Fruit fly (Drosophila melanogaster) whole organism, embryonic: Measurements from ENCODE around the gene Pxd.

ENCODE experiments used
- Ada2b ChIP-seq: fragments of 200-800 bp; sonication (Bioruptor generic); IDR thresholded peaks from 2 replicates; pipeline ENCODE4 v1.3.6; 2022; ENCODE audit warnings: missing biosample characterization, missing genetic modification characterization
- Asciz ChIP-seq: fragments of 200-800 bp; sonication (Bioruptor generic); optimal IDR thresholded peaks from 2 replicates; lab custom pipeline; 2017; ENCODE audit warnings: missing biosample characterization, mild to moderate bottlenecking, missing genetic modification characterization, missing genetic modification reagents
- CG13296 ChIP-seq: fragments of 200-800 bp; sonication (Bioruptor generic); optimal IDR thresholded peaks from 3 replicates; lab custom pipeline; 2018; ENCODE audit warnings: missing biosample characterization, mild to moderate bottlenecking, missing genetic modification characterization
- CG17186 ChIP-seq: fragments of 200-800 bp; sonication (Bioruptor generic); optimal IDR thresholded peaks from 3 replicates; lab custom pipeline; 2017; ENCODE audit warnings: missing biosample characterization, missing genetic modification reagents, missing genetic modification characterization
- CG17568 ChIP-seq: fragments of 200-800 bp; sonication (Bioruptor generic); optimal IDR thresholded peaks from 2 replicates; lab custom pipeline; 2018; ENCODE audit warnings: missing biosample characterization, mild to moderate bottlenecking, missing genetic modification characterization, moderate library complexity
- CG1792 ChIP-seq: fragments of 200-800 bp; sonication (Bioruptor generic); optimal IDR thresholded peaks from 2 replicates; lab custom pipeline; 2016; ENCODE audit warnings: missing biosample characterization, missing genetic modification characterization
- CG18764 ChIP-seq: fragments of 200-800 bp; sonication (Bioruptor generic); optimal IDR thresholded peaks from 3 replicates; lab custom pipeline; 2016; ENCODE audit warnings: missing biosample characterization, missing genetic modification characterization
- CG2116 ChIP-seq: fragments of 200-800 bp; sonication (Bioruptor generic); optimal IDR thresholded peaks from 3 replicates; lab custom pipeline; 2018; ENCODE audit warnings: missing biosample characterization, mild to moderate bottlenecking, missing genetic modification characterization
- CG2129 ChIP-seq: fragments of 200-800 bp; sonication (Bioruptor generic); IDR thresholded peaks from 2 replicates; pipeline ENCODE4 v1.3.6; 2022; ENCODE audit warnings: missing biosample characterization, missing genetic modification characterization; ENCODE audit not compliant: partially characterized antibody
- CG2678 ChIP-seq: fragments of 200-800 bp; sonication (Bioruptor generic); optimal IDR thresholded peaks from 3 replicates; lab custom pipeline; 2019; ENCODE audit warnings: missing biosample characterization, mild to moderate bottlenecking, missing genetic modification characterization, moderate library complexity
- CG2889 ChIP-seq: fragments of 200-800 bp; sonication (Bioruptor generic); IDR thresholded peaks from 3 replicates; pipeline ENCODE4 v1.3.6; 2022; ENCODE audit warnings: missing biosample characterization, missing genetic modification characterization
- CG3281 ChIP-seq: fragments of 200-800 bp; sonication (Bioruptor generic); optimal IDR thresholded peaks from 3 replicates; lab custom pipeline; 2017; ENCODE audit warnings: missing biosample characterization, mild to moderate bottlenecking, missing genetic modification characterization
- CG4424 ChIP-seq: fragments of 200-800 bp; sonication (Bioruptor generic); optimal IDR thresholded peaks from 3 replicates; lab custom pipeline; 2016; ENCODE audit warnings: missing biosample characterization, missing genetic modification characterization
- CG5245 ChIP-seq: fragments of 200-800 bp; sonication (Bioruptor generic); optimal IDR thresholded peaks from 3 replicates; lab custom pipeline; 2016; ENCODE audit warnings: missing biosample characterization, missing genetic modification characterization
- CG6272 ChIP-seq: fragments of 200-800 bp; sonication (Bioruptor generic); IDR thresholded peaks from 2 replicates; pipeline ENCODE4 v1.3.6; 2022; ENCODE audit warnings: missing biosample characterization, missing genetic modification characterization
- CG6854 ChIP-seq: fragments of 200-800 bp; sonication (Bioruptor generic); optimal IDR thresholded peaks from 3 replicates; lab custom pipeline; 2017; ENCODE audit warnings: missing biosample characterization, mild to moderate bottlenecking, missing genetic modification characterization
- CG7963 ChIP-seq: fragments of 200-800 bp; sonication (Bioruptor generic); IDR thresholded peaks from 3 replicates; pipeline ENCODE4 v1.3.6; 2022; ENCODE audit warnings: missing biosample characterization, missing genetic modification characterization; ENCODE audit not compliant: partially characterized antibody
- CG8359 ChIP-seq: fragments of 200-800 bp; sonication (Bioruptor generic); optimal IDR thresholded peaks from 2 replicates; lab custom pipeline; 2017; ENCODE audit warnings: missing biosample characterization, mild to moderate bottlenecking, missing genetic modification characterization, borderline replicate concordance
- CG9215 ChIP-seq: fragments of 200-800 bp; sonication (Bioruptor generic); IDR thresholded peaks from 2 replicates; pipeline ENCODE4 v1.3.6; 2022; ENCODE audit warnings: missing biosample characterization, missing genetic modification characterization
- CG9609 ChIP-seq: fragments of 200-800 bp; sonication (Bioruptor generic); optimal IDR thresholded peaks from 3 replicates; lab custom pipeline; 2016; ENCODE audit warnings: missing biosample characterization, missing genetic modification characterization
- CrebB ChIP-seq: fragments of 200-800 bp; sonication (Bioruptor generic); optimal IDR thresholded peaks from 3 replicates; lab custom pipeline; 2018; ENCODE audit warnings: missing biosample characterization, mild to moderate bottlenecking, missing genetic modification characterization
- D19A ChIP-seq: fragments of 200-800 bp; optimal IDR thresholded peaks from 3 replicates; lab custom pipeline; 2019; ENCODE audit warnings: missing biosample characterization, mild to moderate bottlenecking, missing genetic modification characterization, moderate library complexity
- Deaf1 ChIP-seq: fragments of 200-800 bp; optimal IDR thresholded peaks from 3 replicates; lab custom pipeline; 2019; ENCODE audit warnings: missing biosample characterization, mild to moderate bottlenecking, missing genetic modification characterization, moderate library complexity
- Dip2 ChIP-seq: fragments of 200-800 bp; sonication (Bioruptor generic); IDR thresholded peaks from 2 replicates; pipeline ENCODE4 v1.3.6; 2022; ENCODE audit warnings: missing biosample characterization, missing genetic modification characterization
- ERR ChIP-seq: fragments of 200-800 bp; sonication (Bioruptor generic); optimal IDR thresholded peaks from 2 replicates; lab custom pipeline; 2016; ENCODE audit warnings: missing biosample characterization, missing genetic modification characterization
- Ets97D ChIP-seq: fragments of 200-800 bp; sonication (Bioruptor generic); optimal IDR thresholded peaks from 3 replicates; lab custom pipeline; 2016; ENCODE audit warnings: missing biosample characterization, missing genetic modification characterization
- Fer1 ChIP-seq: fragments of 200-800 bp; sonication (Bioruptor generic); optimal IDR thresholded peaks from 2 replicates; lab custom pipeline; 2017; ENCODE audit warnings: missing biosample characterization, mild to moderate bottlenecking, missing genetic modification characterization
- Fer3 ChIP-seq: fragments of 200-800 bp; sonication (Bioruptor generic); optimal IDR thresholded peaks from 2 replicates; lab custom pipeline; 2018; ENCODE audit warnings: missing biosample characterization, mild to moderate bottlenecking, missing genetic modification characterization, moderate library complexity
- Hey ChIP-seq: fragments of 200-800 bp; sonication (Bioruptor generic); optimal IDR thresholded peaks from 3 replicates; lab custom pipeline; 2018; ENCODE audit warnings: missing biosample characterization, mild to moderate bottlenecking, missing genetic modification characterization
- Hmr ChIP-seq: fragments of 200-800 bp; sonication (Bioruptor generic); optimal IDR thresholded peaks from 3 replicates; lab custom pipeline; 2017; ENCODE audit warnings: mild to moderate bottlenecking, missing biosample characterization, missing genetic modification reagents, missing genetic modification characterization
- PHDP ChIP-seq: fragments of 200-800 bp; sonication (Bioruptor generic); optimal IDR thresholded peaks from 3 replicates; lab custom pipeline; 2018; ENCODE audit warnings: missing biosample characterization, mild to moderate bottlenecking, missing genetic modification characterization, moderate library complexity
- Sry-δ ChIP-seq: fragments of 200-800 bp; sonication (Bioruptor generic); optimal IDR thresholded peaks from 2 replicates; lab custom pipeline; 2016; ENCODE audit warnings: missing biosample characterization, missing genetic modification characterization
- ara ChIP-seq: fragments of 200-800 bp; sonication (Bioruptor generic); IDR thresholded peaks from 2 replicates; pipeline ENCODE4 v1.3.6; 2022; ENCODE audit warnings: missing biosample characterization, missing genetic modification characterization
- dm ChIP-seq: fragments of 200-800 bp; sonication (Bioruptor generic); optimal IDR thresholded peaks from 3 replicates; lab custom pipeline; 2016; ENCODE audit warnings: missing biosample characterization, missing genetic modification characterization
- emc ChIP-seq: fragments of 200-800 bp; sonication (Bioruptor generic); optimal IDR thresholded peaks from 2 replicates; lab custom pipeline; 2016; ENCODE audit warnings: missing biosample characterization, missing genetic modification characterization
- esg ChIP-seq: fragments of 200-800 bp; sonication (Bioruptor generic); conservative IDR thresholded peaks from 2 replicates; pipeline ENCODE4 v1.3.6; 2022; ENCODE audit warnings: missing biosample characterization, missing genetic modification characterization
- eve ChIP-seq, 2 experiments: fragments of >200 bp; optimal IDR thresholded peaks; 2 replicates each; lab custom pipeline; 2017; ENCODE audit warnings: missing biosample characterization in 2 of 2, missing genetic modification characterization in 2 of 2
- gfzf ChIP-seq: fragments of 200-800 bp; sonication (Bioruptor generic); optimal IDR thresholded peaks from 2 replicates; lab custom pipeline; 2016; ENCODE audit warnings: missing biosample characterization, mild to moderate bottlenecking, missing genetic modification characterization, moderate library complexity
- gsb-n ChIP-seq: fragments of 200-800 bp; sonication (Bioruptor generic); optimal IDR thresholded peaks from 3 replicates; lab custom pipeline; 2018; ENCODE audit warnings: missing biosample characterization, mild to moderate bottlenecking, missing genetic modification characterization
- hkb ChIP-seq, 2 experiments: fragments of 200-800 bp in 1 of 2; fragments of >200 bp in 1 of 2; sonication (Bioruptor generic) in 1 of 2; IDR thresholded peaks in 1 of 2; optimal IDR thresholded peaks in 1 of 2; 2 replicates each; pipeline versions ENCODE4 v1.3.6 to Lab custom; 2017 to 2022; ENCODE audit warnings: missing biosample characterization in 1 of 2, missing genetic modification characterization in 1 of 2
- ken ChIP-seq: fragments of 200-800 bp; sonication (Bioruptor generic); IDR thresholded peaks from 3 replicates; pipeline ENCODE4 v1.3.6; 2022; ENCODE audit warnings: missing biosample characterization, missing genetic modification characterization
- odd ChIP-seq: fragments of 200-800 bp; sonication (Bioruptor generic); optimal IDR thresholded peaks from 2 replicates; lab custom pipeline; 2017; ENCODE audit warnings: missing biosample characterization, mild to moderate bottlenecking, missing genetic modification characterization
- pb ChIP-seq: fragments of 200-800 bp; sonication (Bioruptor generic); optimal IDR thresholded peaks from 3 replicates; lab custom pipeline; 2016; ENCODE audit warnings: missing biosample characterization, missing genetic modification characterization
- rib ChIP-seq: fragments of 200-800 bp; sonication (Bioruptor generic); IDR thresholded peaks from 2 replicates; pipeline ENCODE4 v1.3.6; 2022; ENCODE audit warnings: missing biosample characterization, missing genetic modification characterization
- sens ChIP-seq: fragments of 200-800 bp; sonication (Bioruptor generic); peaks from one replicate; lab custom pipeline; 2016; ENCODE audit warnings: missing biosample characterization, missing genetic modification characterization
- slou ChIP-seq: fragments of 200-800 bp; sonication (Bioruptor generic); optimal IDR thresholded peaks from 3 replicates; lab custom pipeline; 2016; ENCODE audit warnings: missing biosample characterization, missing genetic modification characterization
- tap ChIP-seq: fragments of 200-800 bp; optimal IDR thresholded peaks from 3 replicates; lab custom pipeline; 2019; ENCODE audit warnings: missing biosample characterization, mild to moderate bottlenecking, missing genetic modification characterization, moderate library complexity
- vnd ChIP-seq: fragments of 200-800 bp; sonication (Bioruptor generic); IDR thresholded peaks from 3 replicates; pipeline ENCODE4 v1.3.6; 2022; ENCODE audit warnings: missing biosample characterization, missing genetic modification characterization; ENCODE audit not compliant: partially characterized antibody

The Pxd gene

dm6 chr3R:16969361-16970355, 44.7 kb upstream of the Pxd start (continued):
- TF ChIP-seq CG18764 (GFP tag; lab: Kevin White, UChicago): peak; percentile 48
- TF ChIP-seq tap (tag; lab: Kevin White, UChicago): peak; percentile 47
- peak; percentile 44; the same call in 1 of the 2 replicates for TF ChIP-seq Ada2b (GFP tag; lab: Robert Waterston, UW)
- no peak for TF ChIP-seq CG17186 (GFP tag; lab: Kevin White, UChicago)
- TF ChIP-seq Fer3 (tag; lab: Kevin White, UChicago): no peak
- TF ChIP-seq Hey: no peak
- TF ChIP-seq ERR (GFP tag; lab: Kevin White, UChicago): no peak
- no peak for TF ChIP-seq emc (GFP tag; lab: Kevin White, UChicago)
- peak; percentile 87 for TF ChIP-seq sens (GFP tag; lab: Kevin White, UChicago)
- peak; percentile 33 for TF ChIP-seq CG2116 (GFP tag; lab: Kevin White, UChicago)
- no peak for TF ChIP-seq vnd (GFP tag; lab: Robert Waterston, UW)
- no peak for TF ChIP-seq CG2678
- peak in 1 of 2 experiments; percentile 32 for TF ChIP-seq eve (GFP tag; optimal IDR thresholded peaks at IDR 0.05; lab: Kevin White, UChicago)
- TF ChIP-seq CG1792 (GFP tag; lab: Kevin White, UChicago): no peak
- TF ChIP-seq CG2889 (GFP tag; lab: Robert Waterston, UW): peak; percentile 64; the same call in 2 of the 3 replicates
- TF ChIP-seq Sry-δ (GFP tag; lab: Kevin White, UChicago): no peak
- no peak; the same call in 1 of the 2 replicates for TF ChIP-seq ara (GFP tag; lab: Robert Waterston, UW)
- no peak for TF ChIP-seq Fer1 (GFP tag; lab: Kevin White, UChicago)
- no peak for TF ChIP-seq pb (GFP tag; lab: Kevin White, UChicago)
- TF ChIP-seq CG9609 (GFP tag; lab: Kevin White, UChicago): no peak
- peak; percentile 83 for TF ChIP-seq Dip2 (GFP tag; lab: Robert Waterston, UW)
- TF ChIP-seq CG7963 (GFP tag; lab: Robert Waterston, UW): no peak
- peak; percentile 63 for TF ChIP-seq CG4424
- TF ChIP-seq slou (GFP tag; lab: Kevin White, UChicago): no peak
- no peak for TF ChIP-seq odd (GFP tag; lab: Kevin White, UChicago)
- TF ChIP-seq ken: peak; percentile 64; the same call in 1 of the 3 replicates
- TF ChIP-seq CrebB (tag; lab: Kevin White, UChicago): peak; percentile 1
- TF ChIP-seq CG17568 (GFP tag; lab: Kevin White, UChicago): peak; percentile 5
- peak; percentile 50 for TF ChIP-seq Asciz (GFP tag; lab: Kevin White, UChicago)
- TF ChIP-seq D19A (tag; lab: Kevin White, UChicago): peak; percentile 100
- no peak for TF ChIP-seq CG6272 (GFP tag; lab: Robert Waterston, UW)
- TF ChIP-seq CG6854 (GFP tag; lab: Kevin White, UChicago): peak; percentile 11
- peak; percentile 42 for TF ChIP-seq esg (GFP tag; lab: Robert Waterston, UW)
- TF ChIP-seq CG5245 (GFP tag; lab: Kevin White, UChicago): peak; percentile 44
- TF ChIP-seq PHDP (tag; lab: Kevin White, UChicago): no peak
- no peak for TF ChIP-seq CG2129 (GFP tag; lab: Robert Waterston, UW)
- TF ChIP-seq gsb-n (tag; lab: Kevin White, UChicago): peak; percentile 54
- no peak for TF ChIP-seq CG13296 (GFP tag; lab: Kevin White, UChicago)
- TF ChIP-seq CG3281 (GFP tag; lab: Kevin White, UChicago): no peak
- TF ChIP-seq hkb (optimal IDR thresholded peaks at IDR 0.05; lab: Kevin White, UChicago): no peak
- peak; percentile 62; the same call in 1 of the 2 replicates for TF ChIP-seq hkb (GFP tag; IDR thresholded peaks at IDR 0.05; lab: Robert Waterston, UW)
- TF ChIP-seq CG9215 (GFP tag; lab: Robert Waterston, UW): peak; percentile 31; the same call in 1 of the 2 replicates
- TF ChIP-seq rib (GFP tag; lab: Robert Waterston, UW): 0 out of 2 replicates have a peak, but pooled peaks have one; percentile 45
- peak; percentile 11 for TF ChIP-seq CG8359 (GFP tag; lab: Kevin White, UChicago)
- TF ChIP-seq dm: no peak
- peak; percentile 41 for TF ChIP-seq Ets97D (GFP tag; lab: Kevin White, UChicago)
- no peak for TF ChIP-seq Deaf1 (tag; lab: Kevin White, UChicago)
- peak; percentile 43 for TF ChIP-seq gfzf
- TF ChIP-seq Hmr (GFP tag; lab: Kevin White, UChicago): no peak
